Worm (Caenorhabditis elegans) whole organism, young adult: ENCODE data around the gene rps-21.

Experiments
- B0019.2 ChIP-seq: fragments of 200-800 bp; sonication (Bioruptor generic); conservative IDR thresholded peaks from 2 replicates; pipeline ENCODE4 v1.3.6; 2022; ENCODE audit warnings: missing genetic modification reagents, missing genetic modification characterization, missing compliant biosample characterization
- B0035.1 ChIP-seq: sonication (generic microtip); optimal IDR thresholded peaks from 2 replicates; lab custom pipeline; 2016; ENCODE audit warnings: missing genetic modification characterization, mild to moderate bottlenecking, missing compliant biosample characterization, missing genotype, missing genetic modification reagents
- B0261.1 ChIP-seq: sonication (generic microtip); optimal IDR thresholded peaks from 2 replicates; lab custom pipeline; 2016; ENCODE audit warnings: mild to moderate bottlenecking, missing genetic modification characterization, moderate library complexity, missing compliant biosample characterization
- B0336.3 ChIP-seq: fragments of 200-800 bp; sonication (Bioruptor generic); IDR thresholded peaks from 2 replicates; pipeline ENCODE4 v1.3.6; 2022; ENCODE audit warnings: missing genetic modification characterization, missing compliant biosample characterization
- F10E7.11 ChIP-seq: sonication (generic microtip); optimal IDR thresholded peaks from 2 replicates; lab custom pipeline; 2017; ENCODE audit warnings: mild to moderate bottlenecking, missing genetic modification characterization, moderate library complexity, missing compliant biosample characterization
- F33H1.4 ChIP-seq: fragments of 200-800 bp; sonication (Bioruptor generic); IDR thresholded peaks from 2 replicates; pipeline ENCODE4 v1.3.6; 2022; ENCODE audit warnings: missing genetic modification reagents, missing genetic modification characterization, missing compliant biosample characterization
- F37B4.10 ChIP-seq: fragments of 200-800 bp; sonication (Bioruptor generic); IDR thresholded peaks from 2 replicates; pipeline ENCODE4 v1.3.6; 2022; ENCODE audit warnings: missing genetic modification characterization, missing compliant biosample characterization
- K11D2.4 ChIP-seq: fragments of 200-800 bp; sonication (Bioruptor generic); IDR thresholded peaks from 2 replicates; pipeline ENCODE4 v1.3.6; 2022; ENCODE audit warnings: missing genetic modification reagents, missing genetic modification characterization, missing compliant biosample characterization
- Y56A3A.18 ChIP-seq: fragments of 200-800 bp; sonication (Bioruptor generic); IDR thresholded peaks from 2 replicates; pipeline ENCODE4 v1.3.6; 2022; ENCODE audit warnings: missing genetic modification reagents, missing genetic modification characterization, missing compliant biosample characterization
- Y95B8A.8 ChIP-seq: fragments of 200-800 bp; sonication (Bioruptor generic); IDR thresholded peaks from 2 replicates; pipeline ENCODE4 v1.3.6; 2022; ENCODE audit warnings: missing genetic modification reagents, missing genetic modification characterization, missing compliant biosample characterization
- akir-1 ChIP-seq: fragments of 200-800 bp; sonication (Bioruptor generic); optimal IDR thresholded peaks from 2 replicates; lab custom pipeline; 2018; ENCODE audit warnings: mild to moderate bottlenecking, missing genetic modification characterization, moderate library complexity, missing compliant biosample characterization
- aptf-3 ChIP-seq: fragments of 200-800 bp; sonication (Bioruptor generic); IDR thresholded peaks from 2 replicates; pipeline ENCODE4 v1.3.6; 2022; ENCODE audit warnings: missing genetic modification characterization, missing compliant biosample characterization
- attf-5 ChIP-seq: fragments of 200-800 bp; sonication (Bioruptor generic); optimal IDR thresholded peaks from 2 replicates; lab custom pipeline; 2018; ENCODE audit warnings: mild to moderate bottlenecking, missing genetic modification characterization, missing compliant biosample characterization
- attf-6 ChIP-seq: fragments of 200-800 bp; sonication (Bioruptor generic); IDR thresholded peaks from 2 replicates; pipeline ENCODE4 v1.3.6; 2022; ENCODE audit warnings: missing genetic modification reagents, missing genetic modification characterization, missing compliant biosample characterization
- bed-1 ChIP-seq: fragments of 200-800 bp; sonication (Bioruptor generic); IDR thresholded peaks from 2 replicates; pipeline ENCODE4 v1.3.6; 2022; ENCODE audit warnings: missing genetic modification reagents, missing genetic modification characterization, missing compliant biosample characterization
- ccch-3 ChIP-seq: fragments of 200-800 bp; sonication (Bioruptor generic); optimal IDR thresholded peaks from 2 replicates; lab custom pipeline; 2018; ENCODE audit warnings: mild to moderate bottlenecking, missing genetic modification characterization, missing compliant biosample characterization
- cebp-1 ChIP-seq, 2 experiments: fragments of 200-800 bp in 1 of 2; sonication (Bioruptor generic) in 1 of 2; sonication (generic microtip) in 1 of 2; IDR thresholded peaks in 1 of 2; optimal IDR thresholded peaks in 1 of 2; 2 replicates each; pipeline versions ENCODE4 v1.3.6 to Lab custom; 2017 to 2022; ENCODE audit warnings: missing compliant biosample characterization in 2 of 2, missing genetic modification characterization in 2 of 2, mild to moderate bottlenecking in 1 of 2, missing genetic modification reagents in 1 of 2, moderate library complexity in 1 of 2
- ceh-100 ChIP-seq: fragments of 200-800 bp; sonication (Bioruptor generic); IDR thresholded peaks from 2 replicates; pipeline ENCODE4 v1.3.6; 2022; ENCODE audit warnings: missing genetic modification reagents, missing genetic modification characterization, missing compliant biosample characterization
- ceh-58 ChIP-seq: fragments of 200-800 bp; sonication (Bioruptor generic); IDR thresholded peaks from 2 replicates; pipeline ENCODE4 v1.3.6; 2022; ENCODE audit warnings: missing genetic modification characterization, missing compliant biosample characterization
- efl-1 ChIP-seq: fragments of 150-350 bp; optimal IDR thresholded peaks from 2 replicates; lab custom pipeline; 2014; ENCODE audit warnings: missing biosample characterization, missing genetic modification reagents, missing genetic modification characterization
- ekl-4 ChIP-seq: fragments of 200-800 bp; sonication (Bioruptor generic); IDR thresholded peaks from 2 replicates; pipeline ENCODE4 v1.3.6; 2022; ENCODE audit warnings: missing genetic modification reagents, missing genetic modification characterization, missing compliant biosample characterization
- ets-4 ChIP-seq: fragments of 200-800 bp; sonication (Bioruptor generic); optimal IDR thresholded peaks from 2 replicates; lab custom pipeline; 2018; ENCODE audit warnings: mild to moderate bottlenecking, missing genetic modification characterization, missing compliant biosample characterization
- gei-17 ChIP-seq: fragments of 200-800 bp; sonication (Bioruptor generic); optimal IDR thresholded peaks from 2 replicates; lab custom pipeline; 2018; ENCODE audit warnings: mild to moderate bottlenecking, missing genetic modification characterization, missing compliant biosample characterization
- let-607 ChIP-seq, 2 experiments: fragments of 200-800 bp in 1 of 2; sonication (Bioruptor generic) in 1 of 2; sonication (generic microtip) in 1 of 2; optimal IDR thresholded peaks; 2 replicates each; lab custom pipeline; 2016 to 2018; ENCODE audit warnings: mild to moderate bottlenecking in 2 of 2, missing compliant biosample characterization in 2 of 2, missing genetic modification characterization in 2 of 2, moderate library complexity in 2 of 2, missing genotype in 1 of 2
- lin-26 ChIP-seq: fragments of 200-800 bp; sonication (Bioruptor generic); IDR thresholded peaks from 2 replicates; pipeline ENCODE4 v1.3.6; 2022; ENCODE audit warnings: missing genetic modification reagents, missing genetic modification characterization, missing compliant biosample characterization
- lin-35 ChIP-seq, 3 experiments: fragments of 150-350 bp in 2 of 3; sonication (generic microtip) in 1 of 3; optimal IDR thresholded peaks; 2 replicates each; lab custom pipeline; 2014 to 2018; ENCODE audit warnings: missing biosample characterization in 3 of 3, missing genetic modification characterization in 3 of 3, missing genetic modification reagents in 3 of 3
- lin-40 ChIP-seq: sonication (generic microtip); optimal IDR thresholded peaks from 2 replicates; lab custom pipeline; 2016; ENCODE audit warnings: missing genetic modification characterization, mild to moderate bottlenecking, missing compliant biosample characterization, missing genotype, missing genetic modification reagents
- lin-54 ChIP-seq: fragments of 200-800 bp; sonication (Bioruptor generic); optimal IDR thresholded peaks from 2 replicates; lab custom pipeline; 2018; ENCODE audit warnings: mild to moderate bottlenecking, missing genetic modification characterization, missing compliant biosample characterization
- nfya-1 ChIP-seq: sonication (generic microtip); optimal IDR thresholded peaks from 2 replicates; lab custom pipeline; 2017; ENCODE audit warnings: antibody characterized with exemption, missing compliant biosample characterization, missing genetic modification characterization, borderline replicate concordance; ENCODE audit not compliant: insufficient read depth
- nfyb-1 ChIP-seq: fragments of 200-800 bp; sonication (Bioruptor generic); IDR thresholded peaks from 2 replicates; pipeline ENCODE4 v1.3.6; 2022; ENCODE audit warnings: missing genetic modification reagents, missing genetic modification characterization, missing compliant biosample characterization
- pha-4 ChIP-seq: fragments of 150-350 bp; sonication (generic microtip); optimal IDR thresholded peaks from 2 replicates; lab custom pipeline; 2014; ENCODE audit warnings: missing biosample characterization, missing genetic modification reagents, missing genetic modification characterization
- rcor-1 ChIP-seq: fragments of 200-800 bp; sonication (Bioruptor generic); IDR thresholded peaks from 2 replicates; pipeline ENCODE4 v1.3.6; 2022; ENCODE audit warnings: missing genetic modification reagents, missing genetic modification characterization, missing compliant biosample characterization
- rpc-1 ChIP-seq, 2 experiments: fragments of 150-350 bp in 1 of 2; sonication (generic microtip) in 1 of 2; optimal IDR thresholded peaks; 2 replicates each; lab custom pipeline; 2014 to 2018; ENCODE audit warnings: missing biosample characterization in 1 of 2, missing genetic modification characterization in 1 of 2, missing genetic modification reagents in 1 of 2, missing genotype in 1 of 2
- sdz-38 ChIP-seq: sonication (generic microtip); optimal IDR thresholded peaks from 2 replicates; lab custom pipeline; 2016; ENCODE audit warnings: missing genotype, missing genetic modification characterization, missing compliant biosample characterization
- sea-2 ChIP-seq: fragments of 200-800 bp; sonication (Bioruptor generic); IDR thresholded peaks from 2 replicates; pipeline ENCODE4 v1.3.6; 2022; ENCODE audit warnings: missing genetic modification characterization, missing compliant biosample characterization
- snpc-1.1 ChIP-seq: sonication (generic microtip); optimal IDR thresholded peaks from 2 replicates; lab custom pipeline; 2017; ENCODE audit warnings: missing genetic modification characterization, mild to moderate bottlenecking, missing compliant biosample characterization, antibody characterized with exemption, moderate library complexity, missing genotype, missing genetic modification reagents; ENCODE audit not compliant: insufficient read depth
- snpc-4 ChIP-seq, 5 experiments: fragments of 150-350 bp in 1 of 5; sonication (generic microtip) in 4 of 5; optimal IDR thresholded peaks; 2 replicates each; lab custom pipeline; 2014 to 2018; ENCODE audit warnings: missing genetic modification characterization in 5 of 5, missing biosample characterization in 3 of 5, antibody characterized with exemption in 2 of 5, mild to moderate bottlenecking in 2 of 5, missing compliant biosample characterization in 2 of 5, missing genotype in 2 of 5, moderate library complexity in 2 of 5, missing genetic modification reagents in 1 of 5
- somi-1 ChIP-seq: fragments of 200-800 bp; sonication (Bioruptor generic); optimal IDR thresholded peaks from 2 replicates; lab custom pipeline; 2018; ENCODE audit warnings: mild to moderate bottlenecking, missing genetic modification characterization, missing compliant biosample characterization
- unc-130 ChIP-seq: sonication (generic microtip); optimal IDR thresholded peaks from 2 replicates; lab custom pipeline; 2016; ENCODE audit warnings: missing genetic modification reagents, missing genetic modification characterization, missing compliant biosample characterization
- ztf-18 ChIP-seq: sonication (generic microtip); optimal IDR thresholded peaks from 2 replicates; lab custom pipeline; 2016; ENCODE audit warnings: missing genotype, mild to moderate bottlenecking, missing genetic modification characterization, missing compliant biosample characterization
- ztf-22 ChIP-seq: fragments of 200-800 bp; sonication (Bioruptor generic); optimal IDR thresholded peaks from 2 replicates; lab custom pipeline; 2018; ENCODE audit warnings: mild to moderate bottlenecking, missing genetic modification characterization, moderate library complexity, missing compliant biosample characterization
- ztf-25 ChIP-seq: fragments of 200-800 bp; sonication (Bioruptor generic); IDR thresholded peaks from 2 replicates; pipeline ENCODE4 v1.3.6; 2022; ENCODE audit warnings: missing genetic modification reagents, missing genetic modification characterization, missing compliant biosample characterization

rps-21 gene

ce11 chrIII:7180613-7181012 lies 8.8 kb downstream of the rps-21 start, which contains the start of gene ndab-2 (continued):
- TF ChIP-seq B0019.2 (GFP tag; lab: Robert Waterston, UW) (no peak), lin-26 (GFP tag; lab: Robert Waterston, UW) (peak; percentile 62; the same call in 1 of the 2 replicates), unc-130 (GFP tag; lab: Kevin White, UChicago) (no peak), cebp-1 (GFP tag; IDR thresholded peaks at IDR 0.05; lab: Robert Waterston, UW) (no peak), cebp-1 (tag; optimal IDR thresholded peaks at IDR 0.05; lab: Kevin White, UChicago) (peak; percentile 49), attf-6 (peak; percentile 79), rpc-1 (optimal IDR thresholded peaks at IDR 0.05; lab: Kevin White, UChicago) (no peak), rpc-1 (tag; optimal IDR thresholded peaks at IDR 0.05; lab: Kevin White, UChicago) (no peak), Y56A3A.18 (GFP tag; lab: Robert Waterston, UW) (peak; percentile 75), ztf-25 (peak; percentile 52; the same call in 1 of the 2 replicates), aptf-3 (GFP tag; lab: Robert Waterston, UW) (0 out of 2 replicates have a peak, but pooled peaks have one; percentile 51), F33H1.4 (GFP tag; lab: Robert Waterston, UW) (peak; percentile 59), gei-17 (GFP tag; lab: Kevin White, UChicago) (no peak), ceh-58 (GFP tag; lab: Robert Waterston, UW) (0 out of 2 replicates have a peak, but pooled peaks have one; percentile 28), ztf-22 (no peak), ztf-18 (tag; lab: Kevin White, UChicago) (peak; percentile 13), rcor-1 (GFP tag; lab: Robert Waterston, UW) (peak; percentile 74)
- TF ChIP-seq, all 124 proteins: peak for 36

- TF ChIP-seq B0035.1 (tag; lab: Kevin White, UChicago) (no peak), sea-2 (no peak), lin-40 (peak; percentile 82), ceh-100 (peak; percentile 61), akir-1 (GFP tag; lab: Kevin White, UChicago) (no peak), ztf-18 (tag; lab: Kevin White, UChicago) (peak; percentile 1), efl-1 (GFP tag; lab: Kevin White, UChicago) (peak; percentile 60), somi-1 (no peak), ccch-3 (GFP tag; lab: Kevin White, UChicago) (no peak), B0261.1 (tag; lab: Kevin White, UChicago) (no peak), snpc-1.1 (tag; lab: Kevin White, UChicago) (peak; percentile 40), ets-4 (GFP tag; lab: Kevin White, UChicago) (no peak), ceh-58 (GFP tag; lab: Robert Waterston, UW) (no peak), lin-26 (GFP tag; lab: Robert Waterston, UW) (no peak), lin-54 (peak; percentile 81), F37B4.10 (GFP tag; lab: Robert Waterston, UW) (no peak), bed-1 (no peak), snpc-4 (GFP tag; optimal IDR thresholded peaks at IDR 0.05; lab: Kevin White, UChicago) (no peak), snpc-4 (tag; optimal IDR thresholded peaks at IDR 0.05; lab: Kevin White, UChicago) (peak; percentile 47 to 73 (median 57)), sdz-38 (tag; lab: Kevin White, UChicago) (no peak), nfyb-1 (0 out of 2 replicates have a peak, but pooled peaks have one; percentile 47), pha-4 (tag; lab: Kevin White, UChicago) (peak; percentile 89), ekl-4 (GFP tag; lab: Robert Waterston, UW) (peak; percentile 36; the same call in 1 of the 2 replicates), F10E7.11 (tag; lab: Kevin White, UChicago) (no peak), Y95B8A.8 (GFP tag; lab: Robert Waterston, UW) (no peak), attf-5 (GFP tag; lab: Kevin White, UChicago) (peak; percentile 60), B0336.3 (GFP tag; lab: Robert Waterston, UW) (peak; percentile 29; the same call in 1 of the 2 replicates), F33H1.4 (GFP tag; lab: Robert Waterston, UW) (peak; percentile 98), nfya-1 (tag; lab: Kevin White, UChicago) (no peak), lin-35 (GFP tag; optimal IDR thresholded peaks at IDR 0.05; lab: Kevin White, UChicago) (peak in 1 of 3 experiments; percentile 86), let-607 (tag; optimal IDR thresholded peaks at IDR 0.05; lab: Kevin White, UChicago) (peak in 1 of 2 experiments; percentile 45), ztf-25 (no peak), K11D2.4 (GFP tag; lab: Robert Waterston, UW) (0 out of 2 replicates have a peak, but pooled peaks have one; percentile 34)
These were observed 9.7 kb downstream of the rps-21 start, which contains the start of the genes rps-14 and rpl-36 for ce11 chrIII:7179538-7180301. rps-14 (minus strand) TSS chrIII:7179588. rpl-36 (plus strand) TSS chrIII:7180251.
